Fruit fly (Drosophila melanogaster) whole organism, prepupa: ENCODE results near the gene Jupiter.

ENCODE experiments used
- CG10631 ChIP-seq: fragments of 200-800 bp; sonication (Bioruptor generic); optimal IDR thresholded peaks from 2 replicates; lab custom pipeline; 2016; ENCODE audit warnings: missing biosample characterization, missing genetic modification characterization
- CG10669 ChIP-seq: fragments of 200-800 bp; sonication (Bioruptor generic); optimal IDR thresholded peaks from 3 replicates; lab custom pipeline; 2018; ENCODE audit warnings: missing biosample characterization, mild to moderate bottlenecking, missing genetic modification characterization, moderate library complexity
- CG11902 ChIP-seq: fragments of 200-800 bp; sonication (Bioruptor generic); optimal IDR thresholded peaks from 3 replicates; lab custom pipeline; 2016; ENCODE audit warnings: missing biosample characterization, missing genetic modification characterization
- CG15336 ChIP-seq: fragments of 200-800 bp; sonication (Bioruptor generic); IDR thresholded peaks from 2 replicates; pipeline ENCODE4 v1.3.6; 2022; ENCODE audit warnings: missing biosample characterization, missing genetic modification characterization
- CG1621 ChIP-seq: fragments of 200-800 bp; sonication (Bioruptor generic); optimal IDR thresholded peaks from 3 replicates; lab custom pipeline; 2018; ENCODE audit warnings: missing biosample characterization, mild to moderate bottlenecking, missing genetic modification characterization
- CG16779 ChIP-seq: fragments of 200-800 bp; sonication (Bioruptor generic); optimal IDR thresholded peaks from 3 replicates; lab custom pipeline; 2017; ENCODE audit warnings: missing biosample characterization, mild to moderate bottlenecking, missing genetic modification characterization
- CG3032 ChIP-seq: fragments of 200-800 bp; optimal IDR thresholded peaks from 2 replicates; lab custom pipeline; 2019; ENCODE audit warnings: missing biosample characterization, mild to moderate bottlenecking, missing genetic modification characterization, moderate library complexity
- CG31627 ChIP-seq: fragments of 200-800 bp; sonication (Bioruptor generic); optimal IDR thresholded peaks from 3 replicates; lab custom pipeline; 2016; ENCODE audit warnings: missing biosample characterization, missing genetic modification characterization
- CG34406 ChIP-seq: fragments of 200-800 bp; sonication (Bioruptor generic); optimal IDR thresholded peaks from 3 replicates; lab custom pipeline; 2016; ENCODE audit warnings: missing biosample characterization, missing genetic modification characterization
- CG3919 ChIP-seq: fragments of 200-800 bp; sonication (Bioruptor generic); optimal IDR thresholded peaks from 3 replicates; lab custom pipeline; 2016; ENCODE audit warnings: missing biosample characterization, missing genetic modification characterization
- CG4318 ChIP-seq: fragments of 200-800 bp; sonication (Bioruptor generic); optimal IDR thresholded peaks from 3 replicates; lab custom pipeline; 2017; ENCODE audit warnings: missing biosample characterization, mild to moderate bottlenecking, missing genetic modification characterization
- CG6163 ChIP-seq: fragments of 200-800 bp; sonication (Bioruptor generic); IDR thresholded peaks from 3 replicates; pipeline ENCODE4 v1.3.6; 2022; ENCODE audit warnings: missing biosample characterization, missing genetic modification characterization
- CG6276 ChIP-seq: fragments of 200-800 bp; sonication (Bioruptor generic); optimal IDR thresholded peaks from 2 replicates; lab custom pipeline; 2017; ENCODE audit warnings: missing biosample characterization, mild to moderate bottlenecking, missing genetic modification characterization
- CG6792 ChIP-seq: fragments of 200-800 bp; sonication (Bioruptor generic); optimal IDR thresholded peaks from 3 replicates; lab custom pipeline; 2016; ENCODE audit warnings: missing biosample characterization, missing genetic modification characterization
- CG6808 ChIP-seq: fragments of 200-800 bp; sonication (Bioruptor generic); optimal IDR thresholded peaks from 3 replicates; lab custom pipeline; 2017; ENCODE audit warnings: missing biosample characterization, missing genetic modification characterization, mild to moderate bottlenecking, moderate library complexity, missing genetic modification reagents
- CG6854 ChIP-seq: fragments of 200-800 bp; sonication (Bioruptor generic); optimal IDR thresholded peaks from 2 replicates; lab custom pipeline; 2017; ENCODE audit warnings: missing biosample characterization, mild to moderate bottlenecking, missing genetic modification characterization
- CG7368 ChIP-seq: fragments of 200-800 bp; sonication (Bioruptor generic); optimal IDR thresholded peaks from 3 replicates; lab custom pipeline; 2016; ENCODE audit warnings: missing biosample characterization, missing genetic modification characterization
- CG8119 ChIP-seq: fragments of 200-800 bp; sonication (Bioruptor generic); IDR thresholded peaks from 3 replicates; pipeline ENCODE4 v1.3.6; 2022; ENCODE audit warnings: missing biosample characterization, missing genetic modification characterization
- CG8319 ChIP-seq: fragments of 200-800 bp; sonication (Bioruptor generic); optimal IDR thresholded peaks from 3 replicates; lab custom pipeline; 2016; ENCODE audit warnings: missing biosample characterization, missing genetic modification characterization
- CG8632 ChIP-seq: fragments of 200-800 bp; sonication (Bioruptor generic); optimal IDR thresholded peaks from 3 replicates; lab custom pipeline; 2016; ENCODE audit warnings: missing biosample characterization, missing genetic modification characterization
- CG9139 ChIP-seq: fragments of 200-800 bp; sonication (Bioruptor generic); optimal IDR thresholded peaks from 3 replicates; lab custom pipeline; 2017; ENCODE audit warnings: missing biosample characterization, mild to moderate bottlenecking, missing genetic modification characterization
- Eip75B ChIP-seq: fragments of 200-800 bp; sonication (Bioruptor generic); optimal IDR thresholded peaks from 3 replicates; lab custom pipeline; 2016; ENCODE audit warnings: missing biosample characterization, missing genetic modification characterization
- Eip78C ChIP-seq: fragments of 200-800 bp; sonication (Bioruptor generic); peaks from one replicate; lab custom pipeline; 2016; ENCODE audit warnings: missing biosample characterization, missing genetic modification characterization
- Eip93F ChIP-seq: fragments of 200-800 bp; sonication (Bioruptor generic); optimal IDR thresholded peaks from 2 replicates; lab custom pipeline; 2016; ENCODE audit warnings: missing biosample characterization, mild to moderate bottlenecking, missing genetic modification characterization
- Ets21C ChIP-seq: fragments of 200-800 bp; sonication (Bioruptor generic); optimal IDR thresholded peaks from 3 replicates; lab custom pipeline; 2016; ENCODE audit warnings: missing biosample characterization, missing genetic modification characterization
- Ets96B ChIP-seq: fragments of 200-800 bp; optimal IDR thresholded peaks from 2 replicates; lab custom pipeline; 2019; ENCODE audit warnings: missing biosample characterization, mild to moderate bottlenecking, missing genetic modification characterization, moderate library complexity
- Gug ChIP-seq: fragments of 200-800 bp; sonication (Bioruptor generic); IDR thresholded peaks from 2 replicates; pipeline ENCODE4 v1.3.6; 2022; ENCODE audit warnings: missing biosample characterization, missing genetic modification characterization
- Hr38 ChIP-seq: sonication (Bioruptor generic); optimal IDR thresholded peaks from 2 replicates; lab custom pipeline; 2016; ENCODE audit warnings: missing biosample characterization, missing genetic modification characterization
- Hr39 ChIP-seq: fragments of 200-800 bp; sonication (Bioruptor generic); optimal IDR thresholded peaks from 2 replicates; lab custom pipeline; 2016; ENCODE audit warnings: missing biosample characterization, missing genetic modification characterization
- Hr4 ChIP-seq: fragments of 200-800 bp; sonication (Bioruptor generic); optimal IDR thresholded peaks from 3 replicates; lab custom pipeline; 2016; ENCODE audit warnings: missing biosample characterization, missing genetic modification characterization
- Lpt ChIP-seq: fragments of 200-800 bp; sonication (Bioruptor generic); optimal IDR thresholded peaks from 3 replicates; lab custom pipeline; 2016; ENCODE audit warnings: missing biosample characterization, missing genetic modification characterization
- Met ChIP-seq: fragments of 200-800 bp; sonication (Bioruptor generic); optimal IDR thresholded peaks from 3 replicates; lab custom pipeline; 2016; ENCODE audit warnings: missing biosample characterization, missing genetic modification characterization
- OdsH ChIP-seq: fragments of 200-800 bp; sonication (Bioruptor generic); optimal IDR thresholded peaks from 3 replicates; lab custom pipeline; 2016; ENCODE audit warnings: missing biosample characterization, missing genetic modification characterization
- Sox102F ChIP-seq: fragments of 200-800 bp; sonication (Bioruptor generic); optimal IDR thresholded peaks from 2 replicates; lab custom pipeline; 2016; ENCODE audit warnings: missing biosample characterization, mild to moderate bottlenecking, missing genetic modification characterization
- Sox14 ChIP-seq: fragments of 200-800 bp; sonication (Bioruptor generic); optimal IDR thresholded peaks from 3 replicates; lab custom pipeline; 2016; ENCODE audit warnings: missing biosample characterization, missing genetic modification characterization
- Sox15 ChIP-seq: fragments of 200-800 bp; sonication (Bioruptor generic); optimal IDR thresholded peaks from 3 replicates; lab custom pipeline; 2016; ENCODE audit warnings: missing biosample characterization, missing genetic modification characterization
- achi ChIP-seq: fragments of 200-800 bp; sonication (Bioruptor generic); optimal IDR thresholded peaks from 3 replicates; lab custom pipeline; 2016; ENCODE audit warnings: missing biosample characterization, missing genetic modification characterization
- acj6 ChIP-seq: fragments of 200-800 bp; sonication (Bioruptor generic); optimal IDR thresholded peaks from 3 replicates; lab custom pipeline; 2016; ENCODE audit warnings: missing biosample characterization, missing genetic modification characterization
- cyc ChIP-seq: fragments of 200-800 bp; sonication (Bioruptor generic); optimal IDR thresholded peaks from 3 replicates; lab custom pipeline; 2016; ENCODE audit warnings: missing biosample characterization, missing genetic modification characterization
- dac ChIP-seq: fragments of 200-800 bp; sonication (Bioruptor generic); optimal IDR thresholded peaks from 2 replicates; lab custom pipeline; 2017; ENCODE audit warnings: missing biosample characterization, mild to moderate bottlenecking, missing genetic modification characterization
- dsx ChIP-seq: fragments of 200-800 bp; optimal IDR thresholded peaks from 3 replicates; lab custom pipeline; 2019; ENCODE audit warnings: missing biosample characterization, mild to moderate bottlenecking, missing genetic modification characterization, moderate library complexity; ENCODE audit not compliant: poor library complexity, severe bottlenecking
- eg ChIP-seq: fragments of 200-800 bp; sonication (Bioruptor generic); IDR thresholded peaks from 3 replicates; pipeline ENCODE4 v1.3.6; 2022; ENCODE audit warnings: missing biosample characterization, missing genetic modification characterization
- fd59A ChIP-seq: fragments of 200-800 bp; sonication (Bioruptor generic); optimal IDR thresholded peaks from 2 replicates; lab custom pipeline; 2017; ENCODE audit warnings: missing biosample characterization, mild to moderate bottlenecking, missing genetic modification characterization, missing genetic modification reagents
- fd85E ChIP-seq: fragments of 200-800 bp; sonication (Bioruptor generic); optimal IDR thresholded peaks from 3 replicates; lab custom pipeline; 2016; ENCODE audit warnings: missing biosample characterization, missing genetic modification characterization
- fkh ChIP-seq: fragments of 200-800 bp; sonication (Bioruptor generic); optimal IDR thresholded peaks from 3 replicates; lab custom pipeline; 2017; ENCODE audit warnings: missing biosample characterization, mild to moderate bottlenecking, missing genetic modification characterization, moderate library complexity
- net ChIP-seq: fragments of 200-800 bp; sonication (Bioruptor generic); optimal IDR thresholded peaks from 3 replicates; lab custom pipeline; 2016; ENCODE audit warnings: missing biosample characterization, missing genetic modification characterization
- pdm3 ChIP-seq: fragments of 200-800 bp; sonication (Bioruptor generic); optimal IDR thresholded peaks from 3 replicates; lab custom pipeline; 2016; ENCODE audit warnings: missing biosample characterization, missing genetic modification characterization
- salr ChIP-seq, 2 experiments: fragments of 200-800 bp; sonication (Bioruptor generic); optimal IDR thresholded peaks; 3 replicates each; lab custom pipeline; 2016 to 2018; ENCODE audit warnings: missing biosample characterization in 2 of 2, missing genetic modification characterization in 2 of 2, mild to moderate bottlenecking in 1 of 2
- spab ChIP-seq: fragments of 200-800 bp; sonication (Bioruptor generic); optimal IDR thresholded peaks from 2 replicates; lab custom pipeline; 2017; ENCODE audit warnings: missing biosample characterization, mild to moderate bottlenecking, missing genetic modification characterization, missing genetic modification reagents
- ss ChIP-seq, 2 experiments: fragments of 200-800 bp; sonication (Bioruptor generic); optimal IDR thresholded peaks; 2 replicates in 1 of 2; 3 replicates in 1 of 2; lab custom pipeline; 2017 to 2018; ENCODE audit warnings: mild to moderate bottlenecking in 2 of 2, missing biosample characterization in 2 of 2, missing genetic modification characterization in 2 of 2, moderate library complexity in 1 of 2
- svp ChIP-seq: fragments of 200-800 bp; sonication (Bioruptor generic); peaks from one replicate; lab custom pipeline; 2016; ENCODE audit warnings: missing biosample characterization, missing genetic modification characterization
- topi ChIP-seq: fragments of 200-800 bp; sonication (Bioruptor generic); optimal IDR thresholded peaks from 3 replicates; lab custom pipeline; 2016; ENCODE audit warnings: missing biosample characterization, missing genetic modification characterization
- vri ChIP-seq: fragments of 200-800 bp; sonication (Bioruptor generic); optimal IDR thresholded peaks from 3 replicates; lab custom pipeline; 2016; ENCODE audit warnings: missing biosample characterization, mild to moderate bottlenecking, missing genetic modification characterization

The Jupiter gene

dm6 chr3R:11582253-11582589, 37.5 kb downstream of the Jupiter start:
- TF ChIP-seq CG10669 (GFP tag; lab: Kevin White, UChicago) (peak; percentile 88), CG15336 (peak; percentile 96), svp (no peak), salr (GFP tag; optimal IDR thresholded peaks at IDR 0.05; lab: Kevin White, UChicago) (peak; percentile 77 to 86), CG6808 (peak; percentile 77), CG6276 (GFP tag; lab: Kevin White, UChicago) (no peak), Hr38 (peak; percentile 68), topi (GFP tag; lab: Kevin White, UChicago) (no peak), Met (GFP tag; lab: Kevin White, UChicago) (no peak), vri (GFP tag; lab: Kevin White, UChicago) (no peak), CG10631 (GFP tag; lab: Kevin White, UChicago) (peak; percentile 87), dsx (peak; percentile 79), fd85E (GFP tag; lab: Kevin White, UChicago) (no peak), CG6854 (GFP tag; lab: Kevin White, UChicago) (no peak), CG9139 (GFP tag; lab: Kevin White, UChicago) (peak; percentile 50), Ets96B (tag; lab: Kevin White, UChicago) (peak; percentile 85), CG8632 (GFP tag; lab: Kevin White, UChicago) (no peak), eg (GFP tag; lab: Robert Waterston, UW) (peak; percentile 96), CG6792 (peak; percentile 71), achi (GFP tag; lab: Kevin White, UChicago) (no peak), CG1621 (tag; lab: Kevin White, UChicago) (peak; percentile 86), CG31627 (GFP tag; lab: Kevin White, UChicago) (peak; percentile 19), Hr4 (no peak), CG11902 (peak; percentile 1), fkh (GFP tag; lab: Kevin White, UChicago) (no peak), CG16779 (no peak), pdm3 (GFP tag; lab: Kevin White, UChicago) (no peak), Sox102F (GFP tag; lab: Kevin White, UChicago) (no peak), CG4318 (GFP tag; lab: Kevin White, UChicago) (no peak), cyc (GFP tag; lab: Kevin White, UChicago) (peak; percentile 36), fd59A (GFP tag; lab: Kevin White, UChicago) (peak; percentile 76), CG34406 (GFP tag; lab: Kevin White, UChicago) (no peak), OdsH (GFP tag; lab: Kevin White, UChicago) (no peak), CG3032 (tag; lab: Kevin White, UChicago) (peak; percentile 86), CG6163 (GFP tag; lab: Robert Waterston, UW) (peak; percentile 93), CG7368 (peak; percentile 81), Eip75B (GFP tag; lab: Kevin White, UChicago) (peak; percentile 88), Sox15 (peak; percentile 19), ss (GFP tag; optimal IDR thresholded peaks at IDR 0.05; lab: Kevin White, UChicago) (peak in 1 of 2 experiments; percentile 73), Ets21C (GFP tag; lab: Kevin White, UChicago) (no peak), dac (GFP tag; lab: Kevin White, UChicago) (peak; percentile 79), Eip93F (GFP tag; lab: Kevin White, UChicago) (no peak), net (peak; percentile 90), Lpt (GFP tag; lab: Kevin White, UChicago) (peak; percentile 89), CG8119 (GFP tag; lab: Robert Waterston, UW) (peak; percentile 92), acj6 (no peak), Sox14 (GFP tag; lab: Kevin White, UChicago) (peak; percentile 83), Hr39 (GFP tag; lab: Kevin White, UChicago) (no peak), Gug (GFP tag; lab: Robert Waterston, UW) (peak; percentile 88), CG3919 (GFP tag; lab: Kevin White, UChicago) (peak; percentile 90), spab (GFP tag; lab: Kevin White, UChicago) (peak; percentile 79), CG8319 (peak; percentile 64), Eip78C (GFP tag; lab: Kevin White, UChicago) (no peak)
